Fruit fly (Drosophila melanogaster): ENCODE measurements around the gene CG11037.

Gene CG11037

dm6 chr3L:20961286-20961685, at the start of gene CG11037:
Gene CG11037, minus strand, starts transcription at chr3L:20961386.
- TF ChIP-seq lola (GFP tag; optimal IDR thresholded peaks at IDR 0.05) (no peak), CrebA (GFP tag; optimal IDR thresholded peaks at IDR 0.05; ENCODE audit: borderline replicate concordance) (no peak), Hr78 (GFP tag; optimal IDR thresholded peaks at IDR 0.05) (no peak), Hr83 (GFP tag; optimal IDR thresholded peaks at IDR 0.05; ENCODE audit: poor library complexity, severe bottlenecking) (no peak), dmrt93B (GFP tag; optimal IDR thresholded peaks at IDR 0.05) (no peak), HLH106 (tag; optimal IDR thresholded peaks at IDR 0.05) (no peak), N (GFP tag; optimal IDR thresholded peaks at IDR 0.05) (no peak), foxo (GFP tag; optimal IDR thresholded peaks at IDR 0.05) (no peak), tai (GFP tag; optimal IDR thresholded peaks at IDR 0.05) (no peak), sv (GFP tag; optimal IDR thresholded peaks at IDR 0.05) (no peak), Myc (optimal IDR thresholded peaks at IDR 0.05) (no peak), dsf (GFP tag; optimal IDR thresholded peaks at IDR 0.05; ENCODE audit: borderline replicate concordance) (no peak), pan (optimal IDR thresholded peaks at IDR 0.05) (no peak), jim (GFP tag; optimal IDR thresholded peaks at IDR 0.05) (no peak), Dfd (GFP tag; optimal IDR thresholded peaks at IDR 0.05) (no peak), psq (GFP tag; optimal IDR thresholded peaks at IDR 0.05) (no peak)

- no peak for TF ChIP-seq dsf (GFP tag; optimal IDR thresholded peaks at IDR 0.05; ENCODE audit: borderline replicate concordance)
- no peak for TF ChIP-seq lola (GFP tag; optimal IDR thresholded peaks at IDR 0.05)
- no peak for TF ChIP-seq jim (GFP tag; optimal IDR thresholded peaks at IDR 0.05)
- peak; percentile 42 for TF ChIP-seq brk (GFP tag; optimal IDR thresholded peaks at IDR 0.05)
- peak; percentile 83 for TF ChIP-seq br (GFP tag; optimal IDR thresholded peaks at IDR 0.05)
- no peak for TF ChIP-seq pan (optimal IDR thresholded peaks at IDR 0.05)
- peak; percentile 96 for TF ChIP-seq fru (GFP tag; optimal IDR thresholded peaks at IDR 0.05)
- TF ChIP-seq rgr (GFP tag; optimal IDR thresholded peaks at IDR 0.05) = peak; percentile 81
- TF ChIP-seq OdsH (GFP tag; optimal IDR thresholded peaks at IDR 0.05) = peak; percentile 76
- no peak for TF ChIP-seq Myc (optimal IDR thresholded peaks at IDR 0.05)
- TF ChIP-seq Rel (GFP tag; optimal IDR thresholded peaks at IDR 0.05) = no peak
- peak; percentile 12 for TF ChIP-seq Rel (tag; optimal IDR thresholded peaks at IDR 0.05)
- peak; percentile 85 for TF ChIP-seq psq (GFP tag; optimal IDR thresholded peaks at IDR 0.05)
- TF ChIP-seq Hnf4 (GFP tag; optimal IDR thresholded peaks at IDR 0.05) = peak; percentile 70
- TF ChIP-seq CrebA (GFP tag; optimal IDR thresholded peaks at IDR 0.05; ENCODE audit: borderline replicate concordance) = peak; percentile 52
- TF ChIP-seq HLH106 (tag; optimal IDR thresholded peaks at IDR 0.05) = peak; percentile 28
- peak; percentile 87 for TF ChIP-seq h (GFP tag; optimal IDR thresholded peaks at IDR 0.05)
- TF ChIP-seq CG9705 (GFP tag; optimal IDR thresholded peaks at IDR 0.05) = no peak
- TF ChIP-seq sv (GFP tag; optimal IDR thresholded peaks at IDR 0.05) = no peak
- peak; percentile 29 to 63 for TF ChIP-seq dl (GFP tag; optimal IDR thresholded peaks at IDR 0.05; ENCODE audit: insufficient read depth in 1 of 2, partially characterized antibody in 2 of 2)
- no peak for TF ChIP-seq usp (GFP tag; optimal IDR thresholded peaks at IDR 0.05)
- TF ChIP-seq Hr78 (GFP tag; optimal IDR thresholded peaks at IDR 0.05) = no peak
- TF ChIP-seq ey (GFP tag; optimal IDR thresholded peaks at IDR 0.05) = peak; percentile 79
- no peak for TF ChIP-seq Abd-B (GFP tag; optimal IDR thresholded peaks at IDR 0.05)
- peak; percentile 74 for TF ChIP-seq woc (GFP tag; optimal IDR thresholded peaks at IDR 0.05)
- TF ChIP-seq CG32264 (GFP tag; optimal IDR thresholded peaks at IDR 0.05) = peak; percentile 66
- TF ChIP-seq Jra (GFP tag; optimal IDR thresholded peaks at IDR 0.05) = peak; percentile 52
- TF ChIP-seq tai (GFP tag; optimal IDR thresholded peaks at IDR 0.05) = no peak
- TF ChIP-seq Dif (GFP tag; optimal IDR thresholded peaks at IDR 0.05; ENCODE audit: partially characterized antibody) = peak; percentile 70
- no peak for TF ChIP-seq GATAd (GFP tag; optimal IDR thresholded peaks at IDR 0.05)
- peak in 1 of 2 experiments; percentile 84 for TF ChIP-seq foxo (GFP tag; optimal IDR thresholded peaks at IDR 0.05)
- TF ChIP-seq Dfd (GFP tag; optimal IDR thresholded peaks at IDR 0.05) = no peak
- TF ChIP-seq Sp1 (GFP tag; optimal IDR thresholded peaks at IDR 0.05) = peak; percentile 35
- TF ChIP-seq Hr83 (GFP tag; optimal IDR thresholded peaks at IDR 0.05; ENCODE audit: poor library complexity, severe bottlenecking) = no peak
- TF ChIP-seq Mio (GFP tag; optimal IDR thresholded peaks at IDR 0.05) = no peak
- TF ChIP-seq sage (GFP tag; optimal IDR thresholded peaks at IDR 0.05) = peak; percentile 68
- peak; percentile 31 for TF ChIP-seq dmrt93B (GFP tag; optimal IDR thresholded peaks at IDR 0.05)
- TF ChIP-seq Vsx2 (GFP tag; optimal IDR thresholded peaks at IDR 0.05; ENCODE audit: partially characterized antibody) = peak; percentile 23
- TF ChIP-seq N (GFP tag; optimal IDR thresholded peaks at IDR 0.05) = no peak
Observed at dm6 chr3L:21009405-21010120, 48.4 kb upstream of the CG11037 start.

Measured in whole organism, wandering third instar larva.